Fruit fly (Drosophila melanogaster): Measurements from ENCODE around the gene Gnpnat.

The Gnpnat gene

dm6 chr3R:29772090-29772794 is 34.2 kb downstream of the Gnpnat start:
- no peak for TF ChIP-seq Myc (optimal IDR thresholded peaks at IDR 0.05)
- peak; percentile 99 for TF ChIP-seq psq (optimal IDR thresholded peaks at IDR 0.05)

- TF ChIP-seq h (optimal IDR thresholded peaks at IDR 0.05) (no peak), psq (optimal IDR thresholded peaks at IDR 0.05) (no peak), Sin3A (optimal IDR thresholded peaks at IDR 0.05) (no peak), insv (optimal IDR thresholded peaks at IDR 0.05) (no peak), ttk (optimal IDR thresholded peaks at IDR 0.05) (no peak), Myc (optimal IDR thresholded peaks at IDR 0.05) (no peak)
Observed at dm6 chr3R:29772795-29773331, 34.8 kb downstream of the Gnpnat start.

- TF ChIP-seq insv (optimal IDR thresholded peaks at IDR 0.05) (no peak), psq (optimal IDR thresholded peaks at IDR 0.05) (peak; percentile 61)
Observed at dm6 chr3R:29773833-29774324, 35.8 kb downstream of the Gnpnat start.

dm6 chr3R:29774360-29775193 is 36.5 kb downstream of the Gnpnat start:
- TF ChIP-seq Myc (optimal IDR thresholded peaks at IDR 0.05): no peak
- TF ChIP-seq psq (optimal IDR thresholded peaks at IDR 0.05): no peak
- TF ChIP-seq ttk (optimal IDR thresholded peaks at IDR 0.05): no peak
- no peak for TF ChIP-seq insv (optimal IDR thresholded peaks at IDR 0.05)
- no peak for TF ChIP-seq h (optimal IDR thresholded peaks at IDR 0.05)
- TF ChIP-seq Sin3A (optimal IDR thresholded peaks at IDR 0.05): no peak

- no peak for TF ChIP-seq psq (optimal IDR thresholded peaks at IDR 0.05)
- TF ChIP-seq Sin3A (optimal IDR thresholded peaks at IDR 0.05): no peak
- TF ChIP-seq Myc (optimal IDR thresholded peaks at IDR 0.05): no peak
- TF ChIP-seq insv (optimal IDR thresholded peaks at IDR 0.05): no peak
- no peak for TF ChIP-seq h (optimal IDR thresholded peaks at IDR 0.05)
- no peak for TF ChIP-seq ttk (optimal IDR thresholded peaks at IDR 0.05)
Observed at dm6 chr3R:29775755-29776686, 37.9 kb downstream of the Gnpnat start.

- no peak for TF ChIP-seq h (optimal IDR thresholded peaks at IDR 0.05)
- TF ChIP-seq Sin3A (optimal IDR thresholded peaks at IDR 0.05): no peak
Observed at dm6 chr3R:29777213-29777612, 39.1 kb downstream of the Gnpnat start.

dm6 chr3R:29778139-29778984 is 40.3 kb downstream of the Gnpnat start:
- TF ChIP-seq insv (optimal IDR thresholded peaks at IDR 0.05) (no peak), ttk (optimal IDR thresholded peaks at IDR 0.05) (no peak)

dm6 chr3R:29778985-29779298 is 40.9 kb downstream of the Gnpnat start:
- TF ChIP-seq Sin3A (optimal IDR thresholded peaks at IDR 0.05) (no peak), Myc (optimal IDR thresholded peaks at IDR 0.05) (no peak), ttk (optimal IDR thresholded peaks at IDR 0.05) (no peak), insv (optimal IDR thresholded peaks at IDR 0.05) (no peak), h (optimal IDR thresholded peaks at IDR 0.05) (no peak)

dm6 chr3R:29780402-29781029 is 42.4 kb downstream of the Gnpnat start, which contains the start of gene fig:
Gene fig, minus strand, starts transcription at chr3R:29780452.
- no peak for TF ChIP-seq insv (optimal IDR thresholded peaks at IDR 0.05)
- TF ChIP-seq h (optimal IDR thresholded peaks at IDR 0.05): no peak
- TF ChIP-seq Sin3A (optimal IDR thresholded peaks at IDR 0.05): no peak
- TF ChIP-seq ttk (optimal IDR thresholded peaks at IDR 0.05): no peak
- TF ChIP-seq psq (optimal IDR thresholded peaks at IDR 0.05): no peak
- no peak for TF ChIP-seq Myc (optimal IDR thresholded peaks at IDR 0.05)

dm6 chr3R:29781874-29782273 is 43.8 kb downstream of the Gnpnat start:
- TF ChIP-seq Sin3A (optimal IDR thresholded peaks at IDR 0.05) (no peak), Myc (optimal IDR thresholded peaks at IDR 0.05) (no peak), psq (optimal IDR thresholded peaks at IDR 0.05) (no peak), insv (optimal IDR thresholded peaks at IDR 0.05) (no peak), h (optimal IDR thresholded peaks at IDR 0.05) (no peak), ttk (optimal IDR thresholded peaks at IDR 0.05) (no peak)

- TF ChIP-seq h (optimal IDR thresholded peaks at IDR 0.05): no peak
- TF ChIP-seq insv (optimal IDR thresholded peaks at IDR 0.05): no peak
- TF ChIP-seq psq (optimal IDR thresholded peaks at IDR 0.05): no peak
- no peak for TF ChIP-seq Sin3A (optimal IDR thresholded peaks at IDR 0.05)
- TF ChIP-seq ttk (optimal IDR thresholded peaks at IDR 0.05): no peak
- no peak for TF ChIP-seq Myc (optimal IDR thresholded peaks at IDR 0.05)
Observed at dm6 chr3R:29782367-29782766, 44.3 kb downstream of the Gnpnat start.

All from Kc167 (cell line).